Fruit fly (Drosophila melanogaster): ENCODE results near the gene Sfp24F.

- TF ChIP-seq CG16815 (GFP tag; optimal IDR thresholded peaks at IDR 0.05): no peak
- no peak for TF ChIP-seq gce (GFP tag; IDR thresholded peaks at IDR 0.05)
- no peak for TF ChIP-seq Neu2 (GFP tag; optimal IDR thresholded peaks at IDR 0.05; ENCODE audit: borderline replicate concordance)
- TF ChIP-seq HLH54F (GFP tag; optimal IDR thresholded peaks at IDR 0.05): peak; percentile 46
- no peak for TF ChIP-seq Abd-B (GFP tag; optimal IDR thresholded peaks at IDR 0.05)
- TF ChIP-seq Dfd (GFP tag; optimal IDR thresholded peaks at IDR 0.05): no peak
- TF ChIP-seq CG11723 (GFP tag; optimal IDR thresholded peaks at IDR 0.05): peak; percentile 53
- no peak for TF ChIP-seq gt (GFP tag; IDR thresholded peaks at IDR 0.05)
- TF ChIP-seq Bdp1 (GFP tag; optimal IDR thresholded peaks at IDR 0.05): no peak
- TF ChIP-seq fu2 (GFP tag; optimal IDR thresholded peaks at IDR 0.05): no peak
- no peak for TF ChIP-seq Sox100B (GFP tag; optimal IDR thresholded peaks at IDR 0.05)
- peak; percentile 16 for TF ChIP-seq Hr3 (GFP tag; optimal IDR thresholded peaks at IDR 0.05)
- TF ChIP-seq HLH3B (GFP tag; IDR thresholded peaks at IDR 0.05): peak; percentile 65; the same call in 1 of the 2 replicates
Measured at dm6 chr2L:4440881-4441737, 751 bp downstream of the Sfp24F start, which contains the start of gene CG15431.

Data from whole organism, embryonic.